Worm (Caenorhabditis elegans) whole organism, late embryonic: ENCODE measurements around the gene E04F6.6.

Experiments
- K09A11.1 ChIP-seq: sonication (generic microtip); optimal IDR thresholded peaks from 2 replicates; lab custom pipeline; 2017; ENCODE audit warnings: antibody characterized with exemption, mild to moderate bottlenecking, missing genetic modification characterization, missing compliant biosample characterization; ENCODE audit not compliant: insufficient read depth
- ama-1 ChIP-seq: fragments of 150-350 bp; optimal IDR thresholded peaks from 2 replicates; lab custom pipeline; 2014
- elt-2 ChIP-seq: sonication (generic microtip); optimal IDR thresholded peaks from 2 replicates; lab custom pipeline; 2016; ENCODE audit warnings: missing genetic modification reagents, missing genetic modification characterization, missing compliant biosample characterization
- fkh-10 ChIP-seq: fragments of 150-350 bp; optimal IDR thresholded peaks from 2 replicates; lab custom pipeline; 2014; ENCODE audit warnings: missing biosample characterization, missing genetic modification reagents, missing genetic modification characterization
- gmeb-2 ChIP-seq: sonication (generic microtip); optimal IDR thresholded peaks from 2 replicates; lab custom pipeline; 2016; ENCODE audit warnings: missing genetic modification characterization, inconsistent platforms, missing compliant biosample characterization
- nfya-1 ChIP-seq: sonication (generic microtip); optimal IDR thresholded peaks from 2 replicates; lab custom pipeline; 2017; ENCODE audit warnings: missing genetic modification characterization, mild to moderate bottlenecking, missing compliant biosample characterization, antibody characterized with exemption, moderate library complexity
- nhr-11 ChIP-seq: fragments of 150-350 bp; optimal IDR thresholded peaks from 2 replicates; lab custom pipeline; 2014; ENCODE audit warnings: missing biosample characterization, missing genetic modification characterization
- nhr-232 ChIP-seq: sonication (generic microtip); optimal IDR thresholded peaks from 2 replicates; lab custom pipeline; 2016; ENCODE audit warnings: missing genetic modification characterization, missing compliant biosample characterization
- ref-2 ChIP-seq: sonication (generic microtip); optimal IDR thresholded peaks from 2 replicates; lab custom pipeline; 2016; ENCODE audit warnings: missing genetic modification characterization, missing compliant biosample characterization
- sox-4 ChIP-seq: sonication (generic microtip); optimal IDR thresholded peaks from 2 replicates; lab custom pipeline; 2017; ENCODE audit warnings: mild to moderate bottlenecking, missing genetic modification characterization, inconsistent platforms, missing compliant biosample characterization

ce11 chrII:7168712-7169111, 30.7 kb downstream of the E04F6.6 start, which contains the start of gene col-36:
- TF ChIP-seq nhr-232 (tag; lab: Kevin White, UChicago) (no peak), nhr-11 (tag; lab: Kevin White, UChicago) (no peak), elt-2 (tag; lab: Kevin White, UChicago) (no peak), gmeb-2 (tag; lab: Kevin White, UChicago) (no peak), ref-2 (no peak), nfya-1 (tag; lab: Kevin White, UChicago) (no peak), fkh-10 (GFP tag; lab: Kevin White, UChicago) (no peak), K09A11.1 (tag; lab: Kevin White, UChicago) (no peak), sox-4 (tag; lab: Kevin White, UChicago) (no peak), ama-1 (lab: Kevin White, UChicago) (no peak)
